Fruit fly (Drosophila melanogaster) whole organism, embryonic: ENCODE data around the gene Muc11A.

Source experiments
- Awh ChIP-seq: fragments of 200-800 bp; sonication (Bioruptor generic); IDR thresholded peaks from 2 replicates; pipeline ENCODE4, ENCODE4 v1.3.6; 2022; ENCODE audit warnings: missing biosample characterization, missing genetic modification characterization
- BEAF-32 ChIP-seq: fragments of 200-800 bp; sonication (Bioruptor generic); optimal IDR thresholded peaks from 3 replicates; lab custom pipeline; 2017; ENCODE audit warnings: missing biosample characterization, missing genetic modification characterization, mild to moderate bottlenecking, moderate library complexity, missing genetic modification reagents
- CG1024 ChIP-seq: fragments of 200-800 bp; sonication (Bioruptor generic); IDR thresholded peaks from 2 replicates; pipeline ENCODE4 v1.3.6; 2022; ENCODE audit warnings: missing biosample characterization, missing genetic modification characterization
- CG11247 ChIP-seq: fragments of 200-800 bp; sonication (Bioruptor generic); IDR thresholded peaks from 2 replicates; pipeline ENCODE4 v1.3.6; 2022; ENCODE audit warnings: missing biosample characterization, missing genetic modification characterization
- CG13123 ChIP-seq: fragments of 200-800 bp; sonication (Bioruptor generic); optimal IDR thresholded peaks from 2 replicates; lab custom pipeline; 2016; ENCODE audit warnings: missing biosample characterization, missing genetic modification characterization
- CG14014 ChIP-seq: fragments of 200-800 bp; sonication (Bioruptor generic); IDR thresholded peaks from 2 replicates; pipeline ENCODE4 v1.3.6; 2022; ENCODE audit warnings: missing biosample characterization, missing genetic modification characterization
- CG1529 ChIP-seq: fragments of 200-800 bp; sonication (Bioruptor generic); optimal IDR thresholded peaks from 3 replicates; lab custom pipeline; 2018; ENCODE audit warnings: missing biosample characterization, missing genetic modification characterization
- CG15514 ChIP-seq: fragments of 200-800 bp; sonication (Bioruptor generic); optimal IDR thresholded peaks from 3 replicates; lab custom pipeline; 2017; ENCODE audit warnings: missing biosample characterization, missing genetic modification characterization, mild to moderate bottlenecking, moderate library complexity, missing genetic modification reagents
- CG17802 ChIP-seq: fragments of 200-800 bp; sonication (Bioruptor generic); optimal IDR thresholded peaks from 2 replicates; lab custom pipeline; 2018; ENCODE audit warnings: missing biosample characterization, mild to moderate bottlenecking, missing genetic modification characterization, moderate library complexity
- CG2129 ChIP-seq: fragments of 200-800 bp; sonication (Bioruptor generic); IDR thresholded peaks from 2 replicates; pipeline ENCODE4 v1.3.6; 2022; ENCODE audit warnings: missing biosample characterization, missing genetic modification characterization; ENCODE audit not compliant: partially characterized antibody
- CG30020 ChIP-seq: fragments of 200-800 bp; optimal IDR thresholded peaks from 2 replicates; lab custom pipeline; 2019; ENCODE audit warnings: missing biosample characterization, mild to moderate bottlenecking, missing genetic modification characterization, moderate library complexity
- CG30403 ChIP-seq: fragments of 200-800 bp; sonication (Bioruptor generic); optimal IDR thresholded peaks from 3 replicates; lab custom pipeline; 2016; ENCODE audit warnings: missing biosample characterization, missing genetic modification characterization
- CG30431 ChIP-seq: fragments of 200-800 bp; sonication (Bioruptor generic); optimal IDR thresholded peaks from 2 replicates; lab custom pipeline; 2017; ENCODE audit warnings: missing biosample characterization, missing genetic modification characterization
- CG3163 ChIP-seq: fragments of 200-800 bp; sonication (Bioruptor generic); optimal IDR thresholded peaks from 3 replicates; lab custom pipeline; 2016; ENCODE audit warnings: missing biosample characterization, missing genetic modification characterization
- CG33213 ChIP-seq: fragments of 200-800 bp; sonication (Bioruptor generic); optimal IDR thresholded peaks from 3 replicates; lab custom pipeline; 2016; ENCODE audit warnings: missing biosample characterization, missing genetic modification characterization
- CG3838 ChIP-seq: fragments of 200-800 bp; sonication (Bioruptor generic); optimal IDR thresholded peaks from 3 replicates; lab custom pipeline; 2016; ENCODE audit warnings: missing biosample characterization, missing genetic modification characterization
- CG4424 ChIP-seq: fragments of 200-800 bp; sonication (Bioruptor generic); optimal IDR thresholded peaks from 3 replicates; lab custom pipeline; 2016; ENCODE audit warnings: missing biosample characterization, missing genetic modification characterization
- CG4617 ChIP-seq: fragments of 200-800 bp; sonication (Bioruptor generic); optimal IDR thresholded peaks from 3 replicates; lab custom pipeline; 2016; ENCODE audit warnings: missing biosample characterization, missing genetic modification characterization, borderline replicate concordance
- CG5180 ChIP-seq: fragments of 200-800 bp; sonication (Bioruptor generic); optimal IDR thresholded peaks from 3 replicates; lab custom pipeline; 2017; ENCODE audit warnings: missing biosample characterization, missing genetic modification characterization, mild to moderate bottlenecking, moderate library complexity, missing genetic modification reagents
- CG7928 ChIP-seq: fragments of 200-800 bp; sonication (Bioruptor generic); optimal IDR thresholded peaks from 2 replicates; lab custom pipeline; 2017; ENCODE audit warnings: missing biosample characterization, mild to moderate bottlenecking, missing genetic modification characterization
- CG7963 ChIP-seq: fragments of 200-800 bp; sonication (Bioruptor generic); IDR thresholded peaks from 3 replicates; pipeline ENCODE4 v1.3.6; 2022; ENCODE audit warnings: missing biosample characterization, missing genetic modification characterization; ENCODE audit not compliant: partially characterized antibody
- CG9215 ChIP-seq: fragments of 200-800 bp; sonication (Bioruptor generic); IDR thresholded peaks from 2 replicates; pipeline ENCODE4 v1.3.6; 2022; ENCODE audit warnings: missing biosample characterization, missing genetic modification characterization
- Dip2 ChIP-seq: fragments of 200-800 bp; sonication (Bioruptor generic); IDR thresholded peaks from 2 replicates; pipeline ENCODE4 v1.3.6; 2022; ENCODE audit warnings: missing biosample characterization, missing genetic modification characterization
- HLH3B ChIP-seq: fragments of 200-800 bp; sonication (Bioruptor generic); IDR thresholded peaks from 2 replicates; pipeline ENCODE4 v1.3.6; 2022; ENCODE audit warnings: missing biosample characterization, missing genetic modification characterization
- HmgD ChIP-seq: fragments of 200-800 bp; sonication (Bioruptor generic); optimal IDR thresholded peaks from 3 replicates; lab custom pipeline; 2016; ENCODE audit warnings: missing biosample characterization, missing genetic modification characterization
- Hr78 ChIP-seq, 2 experiments: fragments of 200-800 bp in 1 of 2; fragments of >200 bp in 1 of 2; sonication (Bioruptor generic) in 1 of 2; optimal IDR thresholded peaks; 2 replicates each; lab custom pipeline; 2017 to 2019; ENCODE audit warnings: missing biosample characterization in 2 of 2, missing genetic modification characterization in 2 of 2, mild to moderate bottlenecking in 1 of 2, moderate library complexity in 1 of 2
- Lim3 ChIP-seq: fragments of 200-800 bp; sonication (Bioruptor generic); IDR thresholded peaks from 2 replicates; pipeline ENCODE4 v1.3.6; 2022; ENCODE audit warnings: missing biosample characterization, missing genetic modification characterization
- Meics ChIP-seq: fragments of 200-800 bp; sonication (Bioruptor generic); optimal IDR thresholded peaks from 2 replicates; lab custom pipeline; 2017; ENCODE audit warnings: missing biosample characterization, mild to moderate bottlenecking, missing genetic modification characterization
- Opbp ChIP-seq: fragments of 200-800 bp; sonication (Bioruptor generic); IDR thresholded peaks from 3 replicates; pipeline ENCODE4 v1.3.6; 2022; ENCODE audit warnings: missing biosample characterization, missing genetic modification characterization; ENCODE audit not compliant: partially characterized antibody
- Optix ChIP-seq: fragments of 200-800 bp; sonication (Bioruptor generic); IDR thresholded peaks from 3 replicates; pipeline ENCODE4 v1.3.6; 2022; ENCODE audit warnings: missing biosample characterization, missing genetic modification characterization
- Sin3A ChIP-seq: fragments of >200 bp; optimal IDR thresholded peaks from 2 replicates; lab custom pipeline; 2018
- Six4 ChIP-seq: fragments of 200-800 bp; sonication (Bioruptor generic); optimal IDR thresholded peaks from 2 replicates; lab custom pipeline; 2016; ENCODE audit warnings: missing biosample characterization, missing genetic modification characterization
- Sox102F ChIP-seq: fragments of 200-800 bp; sonication (Bioruptor generic); optimal IDR thresholded peaks from 2 replicates; lab custom pipeline; 2018; ENCODE audit warnings: missing biosample characterization, mild to moderate bottlenecking, missing genetic modification characterization, moderate library complexity
- YL-1 ChIP-seq: fragments of 200-800 bp; sonication (Bioruptor generic); optimal IDR thresholded peaks from 3 replicates; lab custom pipeline; 2017; ENCODE audit warnings: missing biosample characterization, mild to moderate bottlenecking, missing genetic modification characterization
- ato ChIP-seq: fragments of 200-800 bp; sonication (Bioruptor generic); IDR thresholded peaks from 2 replicates; pipeline ENCODE4 v1.3.6; 2022; ENCODE audit warnings: missing biosample characterization, missing genetic modification characterization; ENCODE audit not compliant: partially characterized antibody
- bcd ChIP-seq: fragments of 200-800 bp; sonication (Bioruptor generic); optimal IDR thresholded peaks from 2 replicates; lab custom pipeline; 2017; ENCODE audit warnings: missing biosample characterization, mild to moderate bottlenecking, missing genetic modification characterization
- bigmax ChIP-seq: fragments of 200-800 bp; sonication (Bioruptor generic); optimal IDR thresholded peaks from 2 replicates; lab custom pipeline; 2018; ENCODE audit warnings: missing biosample characterization, mild to moderate bottlenecking, missing genetic modification characterization
- disco-r ChIP-seq: fragments of 200-800 bp; sonication (Bioruptor generic); optimal IDR thresholded peaks from 2 replicates; lab custom pipeline; 2016; ENCODE audit warnings: missing biosample characterization, missing genetic modification characterization
- gem ChIP-seq: fragments of 200-800 bp; sonication (Bioruptor generic); optimal IDR thresholded peaks from 2 replicates; lab custom pipeline; 2019; ENCODE audit warnings: missing biosample characterization, mild to moderate bottlenecking, missing genetic modification characterization, moderate library complexity
- lmd ChIP-seq: fragments of 200-800 bp; sonication (Bioruptor generic); IDR thresholded peaks from 2 replicates; pipeline ENCODE4 v1.3.6; 2022; ENCODE audit warnings: missing biosample characterization, missing genetic modification characterization
- nerfin-1 ChIP-seq: fragments of 200-800 bp; sonication (Bioruptor generic); optimal IDR thresholded peaks from 3 replicates; lab custom pipeline; 2019; ENCODE audit warnings: missing biosample characterization, mild to moderate bottlenecking, missing genetic modification characterization, moderate library complexity
- pb ChIP-seq: fragments of 200-800 bp; sonication (Bioruptor generic); optimal IDR thresholded peaks from 3 replicates; lab custom pipeline; 2016; ENCODE audit warnings: missing biosample characterization, missing genetic modification characterization
- phol ChIP-seq: fragments of 200-800 bp; sonication (Bioruptor generic); optimal IDR thresholded peaks from 3 replicates; lab custom pipeline; 2018; ENCODE audit warnings: missing biosample characterization, mild to moderate bottlenecking, missing genetic modification characterization, moderate library complexity
- pnt ChIP-seq: fragments of 200-800 bp; sonication (Bioruptor generic); optimal IDR thresholded peaks from 3 replicates; lab custom pipeline; 2016; ENCODE audit warnings: missing biosample characterization, missing genetic modification characterization
- slp2 ChIP-seq: fragments of 200-800 bp; sonication (Bioruptor generic); optimal IDR thresholded peaks from 2 replicates; lab custom pipeline; 2016; ENCODE audit warnings: missing biosample characterization, missing genetic modification characterization
- tin ChIP-seq: fragments of 200-800 bp; sonication (Bioruptor generic); optimal IDR thresholded peaks from 3 replicates; lab custom pipeline; 2016; ENCODE audit warnings: missing biosample characterization, missing genetic modification characterization
- tna ChIP-seq: fragments of 200-800 bp; sonication (Bioruptor generic); IDR thresholded peaks from 2 replicates; pipeline ENCODE4 v1.3.6; 2022; ENCODE audit warnings: missing biosample characterization, missing genetic modification characterization; ENCODE audit not compliant: partially characterized antibody
- wek ChIP-seq: fragments of 200-800 bp; sonication (Bioruptor generic); optimal IDR thresholded peaks from 3 replicates; lab custom pipeline; 2018; ENCODE audit warnings: missing biosample characterization, mild to moderate bottlenecking, missing genetic modification characterization, moderate library complexity

The Muc11A gene

DNA sequence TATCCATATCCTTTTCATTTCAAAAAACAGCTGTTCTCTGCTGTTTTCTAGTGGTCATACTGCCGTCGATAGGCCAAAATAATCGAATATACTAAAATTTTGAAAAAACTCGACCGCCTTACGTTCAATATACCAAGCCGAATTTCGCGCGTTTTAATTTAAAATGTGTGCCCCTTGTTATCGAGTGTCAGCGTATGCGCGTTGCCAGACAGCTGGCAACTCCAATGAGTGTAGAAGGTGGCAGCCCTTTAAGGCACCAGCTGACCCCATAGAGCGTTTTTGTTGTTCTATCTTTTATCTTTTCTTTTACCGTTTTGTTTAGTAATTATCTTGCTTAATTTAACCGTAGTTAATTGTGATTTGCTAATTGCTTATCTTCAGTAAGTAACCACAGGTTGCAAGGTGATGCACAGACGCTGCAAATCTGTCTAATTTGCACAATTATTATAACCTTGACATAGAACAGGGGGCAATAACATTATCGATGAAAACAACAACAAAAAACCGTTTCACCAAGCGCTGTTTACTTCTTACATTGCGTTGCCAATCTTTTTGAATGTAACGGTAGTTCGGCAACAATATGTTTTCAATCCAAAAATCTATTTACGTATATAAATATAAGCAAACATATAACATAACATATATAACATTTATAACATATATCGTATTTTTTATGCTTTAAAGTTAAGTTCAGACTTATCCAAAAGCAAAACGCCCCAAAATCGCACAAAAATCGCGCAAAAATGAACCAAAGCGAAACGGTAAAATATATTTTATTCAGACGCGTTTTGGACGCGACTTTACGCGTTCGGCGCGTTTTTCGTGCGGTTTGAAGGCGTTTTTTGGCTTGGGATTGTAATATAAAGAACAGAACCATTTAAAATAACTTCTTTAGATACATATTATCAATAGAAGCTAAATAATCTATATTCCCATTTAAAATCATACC lies 47.2 kb upstream of the Muc11A start, which contains the start of the genes CG1492 and regucalcin (continued):
- TF ChIP-seq CG30403 (GFP tag; lab: Kevin White, UChicago): no peak
- TF ChIP-seq CG30020 (tag; lab: Kevin White, UChicago): peak; percentile 13
- TF ChIP-seq CG1024 (GFP tag; lab: Robert Waterston, UW): no peak
- peak; percentile 75 for TF ChIP-seq HmgD
- TF ChIP-seq CG5180: no peak
- no peak for TF ChIP-seq Six4
- peak; percentile 28 for TF ChIP-seq phol
- peak; percentile 44 for TF ChIP-seq Sin3A
- peak; percentile 22 for TF ChIP-seq YL-1
- peak in 1 of 2 experiments; percentile 97 for TF ChIP-seq Hr78 (GFP tag; optimal IDR thresholded peaks at IDR 0.05; lab: Kevin White, UChicago)
- 0 out of 3 replicates have a peak, but pooled peaks have one; percentile 15 for TF ChIP-seq CG7963 (GFP tag; lab: Robert Waterston, UW)
- TF ChIP-seq Lim3 (GFP tag; lab: Robert Waterston, UW): no peak
- peak; percentile 17 for TF ChIP-seq CG4617 (GFP tag; lab: Kevin White, UChicago)
- TF ChIP-seq disco-r (GFP tag; lab: Kevin White, UChicago): no peak
- TF ChIP-seq Opbp (GFP tag; lab: Robert Waterston, UW): peak; percentile 53; the same call in 1 of the 3 replicates
- no peak for TF ChIP-seq CG14014 (GFP tag; lab: Robert Waterston, UW)
- no peak for TF ChIP-seq bigmax (GFP tag; lab: Kevin White, UChicago)
- TF ChIP-seq CG3838: no peak
- 0 out of 2 replicates have a peak, but pooled peaks have one; percentile 25 for TF ChIP-seq tna (GFP tag; lab: Robert Waterston, UW)
- no peak for TF ChIP-seq Optix (GFP tag; lab: Robert Waterston, UW)
- TF ChIP-seq Awh (GFP tag; lab: Robert Waterston, UW): no peak
- TF ChIP-seq Meics (GFP tag; lab: Kevin White, UChicago): no peak
- TF ChIP-seq CG17802 (tag; lab: Kevin White, UChicago): no peak
- TF ChIP-seq CG30431 (GFP tag; lab: Kevin White, UChicago): no peak
- no peak for TF ChIP-seq CG3163 (GFP tag; lab: Kevin White, UChicago)
- TF ChIP-seq Sox102F (GFP tag; lab: Kevin White, UChicago): no peak
- TF ChIP-seq ato (GFP tag; lab: Robert Waterston, UW): no peak
- TF ChIP-seq CG2129 (GFP tag; lab: Robert Waterston, UW): no peak
- no peak for TF ChIP-seq CG4424
- TF ChIP-seq CG13123 (GFP tag; lab: Kevin White, UChicago): no peak
- no peak for TF ChIP-seq CG9215 (GFP tag; lab: Robert Waterston, UW)
- TF ChIP-seq CG15514 (GFP tag; lab: Kevin White, UChicago): peak; percentile 59
- peak; percentile 13 for TF ChIP-seq CG33213 (GFP tag; lab: Kevin White, UChicago)
- TF ChIP-seq slp2: no peak
- no peak for TF ChIP-seq wek (GFP tag; lab: Kevin White, UChicago)
- no peak for TF ChIP-seq gem (tag; lab: Kevin White, UChicago)
- no peak for TF ChIP-seq CG1529 (GFP tag; lab: Kevin White, UChicago)
- no peak for TF ChIP-seq lmd (GFP tag; lab: Robert Waterston, UW)
- TF ChIP-seq BEAF-32: peak; percentile 62
- TF ChIP-seq CG11247 (GFP tag; lab: Robert Waterston, UW): no peak
- TF ChIP-seq nerfin-1 (tag; lab: Kevin White, UChicago): no peak
- TF ChIP-seq pb (GFP tag; lab: Kevin White, UChicago): no peak
- no peak for TF ChIP-seq Dip2 (GFP tag; lab: Robert Waterston, UW)
- no peak for TF ChIP-seq CG7928 (GFP tag; lab: Kevin White, UChicago)
- TF ChIP-seq tin: no peak
- TF ChIP-seq HLH3B (GFP tag; lab: Robert Waterston, UW): no peak
- no peak for TF ChIP-seq bcd (GFP tag; lab: Kevin White, UChicago)
- no peak for TF ChIP-seq pnt (GFP tag; lab: Kevin White, UChicago)
